Worm (Caenorhabditis elegans) whole organism, mixed stage, embryonic: ENCODE results near the gene mig-14.

Source experiments
- elt-1 ChIP-seq: sonication (generic microtip); optimal IDR thresholded peaks from 2 replicates; lab custom pipeline; 2017; ENCODE audit warnings: missing genetic modification characterization, mild to moderate bottlenecking, missing compliant biosample characterization, antibody characterized with exemption, moderate library complexity, borderline replicate concordance; ENCODE audit not compliant: insufficient read depth
- elt-3 ChIP-seq: fragments of 150-350 bp; optimal IDR thresholded peaks from 2 replicates; lab custom pipeline; 2014; ENCODE audit warnings: missing biosample characterization, missing genetic modification characterization
- hlh-1 ChIP-seq: fragments of 150-350 bp; optimal IDR thresholded peaks from 2 replicates; lab custom pipeline; 2014; ENCODE audit warnings: missing biosample characterization, missing genetic modification reagents, missing genetic modification characterization
- nhr-237 ChIP-seq: fragments of 150-350 bp; optimal IDR thresholded peaks from 2 replicates; lab custom pipeline; 2014; ENCODE audit warnings: missing biosample characterization, missing genetic modification characterization
- pha-4 ChIP-seq: fragments of 150-350 bp; optimal IDR thresholded peaks from 2 replicates; lab custom pipeline; 2018; ENCODE audit warnings: missing biosample characterization, missing genetic modification reagents, missing genetic modification characterization
- sem-2 ChIP-seq: fragments of 200-800 bp; sonication (Bioruptor generic); optimal IDR thresholded peaks from 2 replicates; lab custom pipeline; 2018; ENCODE audit warnings: mild to moderate bottlenecking, missing genetic modification characterization, missing compliant biosample characterization
- snpc-4 ChIP-seq: fragments of 150-350 bp; optimal IDR thresholded peaks from 2 replicates; lab custom pipeline; 2014; ENCODE audit warnings: missing biosample characterization, missing genetic modification characterization
- sptf-1 ChIP-seq: sonication (generic microtip); optimal IDR thresholded peaks from 2 replicates; lab custom pipeline; 2017; ENCODE audit warnings: mild to moderate bottlenecking, missing genetic modification characterization, moderate library complexity, missing compliant biosample characterization
- unc-62 ChIP-seq: fragments of 150-350 bp; optimal IDR thresholded peaks from 2 replicates; lab custom pipeline; 2014; ENCODE audit warnings: missing biosample characterization, missing genetic modification reagents, missing genetic modification characterization

ce11 chrII:13723754-13724153, 17.8 kb upstream of the mig-14 start:
- TF ChIP-seq unc-62 (GFP tag; lab: Kevin White, UChicago): no peak
- no peak for TF ChIP-seq sptf-1
- no peak for TF ChIP-seq nhr-237
- TF ChIP-seq sem-2 (GFP tag; lab: Kevin White, UChicago): no peak
- no peak for TF ChIP-seq hlh-1 (tag; lab: Kevin White, UChicago)
- no peak for TF ChIP-seq elt-3
- TF ChIP-seq snpc-4 (tag; lab: Kevin White, UChicago): no peak
- no peak for TF ChIP-seq elt-1 (tag; lab: Kevin White, UChicago)
- no peak for TF ChIP-seq pha-4 (tag; lab: Kevin White, UChicago)
